Worm (Caenorhabditis elegans): ENCODE data around the gene srw-124.

- TF ChIP-seq aly-1 (tag; optimal IDR thresholded peaks at IDR 0.05) (no peak), ama-1 (optimal IDR thresholded peaks at IDR 0.05) (no peak), B0310.2 (tag; optimal IDR thresholded peaks at IDR 0.05) (no peak), hmbx-1 (tag; optimal IDR thresholded peaks at IDR 0.05) (no peak), flt-1 (GFP tag; IDR thresholded peaks at IDR 0.05) (no peak)
Measured at ce11 chrV:2945602-2946001, 30.8 kb upstream of the srw-124 start, which contains the start of gene srh-87.
